Worm (Caenorhabditis elegans) whole organism, L3 larva: ENCODE measurements around the gene T05C3.6.

Source experiments
- ceh-9 ChIP-seq: sonication (generic microtip); optimal IDR thresholded peaks from 2 replicates; lab custom pipeline; 2018; ENCODE audit warnings: missing biosample characterization, missing genetic modification characterization
- elt-2 ChIP-seq: sonication (generic microtip); optimal IDR thresholded peaks from 2 replicates; lab custom pipeline; 2016; ENCODE audit warnings: missing genetic modification reagents, mild to moderate bottlenecking, missing genetic modification characterization, missing compliant biosample characterization
- elt-3 ChIP-seq, 3 experiments: fragments of 150-350 bp in 1 of 3; sonication (generic microtip) in 2 of 3; optimal IDR thresholded peaks; 2 replicates in 2 of 3; 4 replicates in 1 of 3; lab custom pipeline; 2014 to 2017; ENCODE audit warnings: missing biosample characterization in 3 of 3, missing genetic modification characterization in 3 of 3
- fos-1 ChIP-seq: fragments of 150-350 bp; optimal IDR thresholded peaks from 2 replicates; lab custom pipeline; 2014; ENCODE audit warnings: missing biosample characterization, missing genetic modification characterization
- nhr-23 ChIP-seq: fragments of 150-350 bp; optimal IDR thresholded peaks from 2 replicates; lab custom pipeline; 2014; ENCODE audit warnings: missing biosample characterization, missing genetic modification reagents, missing genetic modification characterization
- nhr-25 ChIP-seq: sonication (generic microtip); optimal IDR thresholded peaks from 2 replicates; lab custom pipeline; 2017; ENCODE audit warnings: missing biosample characterization, missing genetic modification characterization
- pha-4 ChIP-seq: fragments of 150-350 bp; optimal IDR thresholded peaks from 2 replicates; lab custom pipeline; 2014; ENCODE audit warnings: missing biosample characterization, missing genetic modification reagents, missing genetic modification characterization

DNA sequence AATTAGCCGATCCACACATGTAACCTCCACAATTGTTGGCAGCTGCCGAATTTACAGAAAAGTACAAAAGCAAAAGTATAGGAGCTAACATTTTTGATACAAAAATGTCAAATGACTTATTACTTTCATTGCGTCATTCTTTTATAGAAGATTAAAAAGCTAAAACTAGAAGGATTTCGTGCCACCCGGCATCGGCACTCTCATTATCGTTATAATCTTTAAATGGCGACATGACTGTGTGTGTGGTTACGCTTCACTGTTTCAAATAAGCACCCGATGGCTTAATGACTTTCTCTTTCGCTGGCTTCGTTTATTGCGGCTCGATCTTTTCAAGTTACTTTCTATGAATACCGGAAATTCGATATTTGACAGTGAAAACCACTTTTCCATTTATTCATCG, 43.5 kb downstream of the T05C3.6 start, which contains the start of gene grl-1:
- TF ChIP-seq nhr-25 (tag; lab: Kevin White, UChicago): no peak
- TF ChIP-seq elt-3 (tag; optimal IDR thresholded peaks at IDR 0.05; lab: Kevin White, UChicago): no peak
- TF ChIP-seq fos-1: no peak
- no peak for TF ChIP-seq nhr-23 (tag; lab: Kevin White, UChicago)
- TF ChIP-seq pha-4 (tag; lab: Kevin White, UChicago): no peak
- no peak for TF ChIP-seq ceh-9 (tag; lab: Kevin White, UChicago)
- TF ChIP-seq elt-2: no peak
